Worm (Caenorhabditis elegans) whole organism, late embryonic: ENCODE results near the gene odd-1.

ENCODE experiments used
- ahr-1 ChIP-seq: sonication (generic microtip); optimal IDR thresholded peaks from 2 replicates; lab custom pipeline; 2016; ENCODE audit warnings: missing genetic modification characterization, missing compliant biosample characterization
- ama-1 ChIP-seq: fragments of 150-350 bp; optimal IDR thresholded peaks from 2 replicates; lab custom pipeline; 2014
- ceh-24 ChIP-seq: sonication (generic microtip); optimal IDR thresholded peaks from 2 replicates; lab custom pipeline; 2016; ENCODE audit warnings: mild to moderate bottlenecking, missing genetic modification characterization, missing compliant biosample characterization
- ceh-9 ChIP-seq: sonication (generic microtip); optimal IDR thresholded peaks from 2 replicates; lab custom pipeline; 2016; ENCODE audit warnings: mild to moderate bottlenecking, missing genetic modification characterization, inconsistent platforms, missing compliant biosample characterization
- elt-2 ChIP-seq: sonication (generic microtip); optimal IDR thresholded peaks from 2 replicates; lab custom pipeline; 2016; ENCODE audit warnings: missing genetic modification reagents, missing genetic modification characterization, missing compliant biosample characterization
- pqm-1 ChIP-seq: sonication (generic microtip); optimal IDR thresholded peaks from 2 replicates; lab custom pipeline; 2016; ENCODE audit warnings: missing genetic modification characterization, missing compliant biosample characterization
- rnt-1 ChIP-seq: sonication (generic microtip); optimal IDR thresholded peaks from 2 replicates; lab custom pipeline; 2016; ENCODE audit warnings: missing genetic modification characterization, missing compliant biosample characterization
- sdc-2 ChIP-seq: sonication (generic microtip); optimal IDR thresholded peaks from 2 replicates; lab custom pipeline; 2016; ENCODE audit warnings: missing genotype, missing genetic modification characterization, missing compliant biosample characterization
- sox-4 ChIP-seq: sonication (generic microtip); optimal IDR thresholded peaks from 2 replicates; lab custom pipeline; 2017; ENCODE audit warnings: mild to moderate bottlenecking, missing genetic modification characterization, inconsistent platforms, missing compliant biosample characterization
- ttx-3 ChIP-seq: sonication (generic microtip); optimal IDR thresholded peaks from 2 replicates; lab custom pipeline; 2016; ENCODE audit warnings: missing genetic modification reagents, missing genetic modification characterization, missing compliant biosample characterization
- unc-3 ChIP-seq, 2 experiments: fragments of 200-800 bp in 1 of 2; sonication (Bioruptor generic) in 1 of 2; sonication (generic microtip) in 1 of 2; conservative IDR thresholded peaks in 1 of 2; optimal IDR thresholded peaks in 1 of 2; 2 replicates each; pipeline versions ENCODE4 v1.3.6 to Lab custom; 2016 to 2022; ENCODE audit warnings: missing compliant biosample characterization in 2 of 2, missing genetic modification characterization in 2 of 2, missing genetic modification reagents in 1 of 2
- unc-55 ChIP-seq: sonication (generic microtip); optimal IDR thresholded peaks from 2 replicates; lab custom pipeline; 2017; ENCODE audit warnings: missing biosample characterization, missing genetic modification reagents, missing genetic modification characterization

DNA sequence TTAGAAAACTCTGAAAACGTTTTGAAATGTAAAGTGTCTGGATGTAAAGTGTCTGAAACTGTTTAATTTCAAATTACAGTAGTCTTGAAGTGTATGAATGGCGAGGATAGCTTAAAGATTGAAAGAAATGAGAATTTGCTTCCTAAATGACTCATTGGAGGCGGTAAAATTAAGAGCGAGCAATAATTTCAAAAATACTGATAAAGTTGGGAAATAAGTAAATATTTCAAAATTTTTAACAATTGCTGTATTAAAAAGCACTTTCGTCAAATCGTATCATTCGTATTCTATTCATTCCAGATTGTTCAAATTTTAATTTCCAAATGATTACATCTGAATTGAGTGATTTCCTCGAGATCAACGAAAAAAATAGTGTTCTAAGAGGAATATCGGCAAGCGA, 16.3 kb downstream of the odd-1 start, which contains the start of gene B0280.2:
- TF ChIP-seq elt-2 (tag; lab: Kevin White, UChicago), result no peak
- TF ChIP-seq sdc-2 (tag; lab: Kevin White, UChicago), result no peak
- TF ChIP-seq unc-3 (GFP tag; conservative IDR thresholded peaks at IDR 0.05; lab: Robert Waterston, UW), result no peak
- no peak for TF ChIP-seq unc-3 (tag; optimal IDR thresholded peaks at IDR 0.05; lab: Kevin White, UChicago)
- no peak for TF ChIP-seq ttx-3
- no peak for TF ChIP-seq ceh-24 (tag; lab: Kevin White, UChicago)
- TF ChIP-seq sox-4 (tag; lab: Kevin White, UChicago), result no peak
- no peak for TF ChIP-seq ama-1 (lab: Kevin White, UChicago)
- TF ChIP-seq pqm-1 (tag; lab: Kevin White, UChicago), result no peak
- TF ChIP-seq rnt-1, result no peak
- no peak for TF ChIP-seq unc-55 (GFP tag; lab: Kevin White, UChicago)
- no peak for TF ChIP-seq ahr-1 (tag; lab: Kevin White, UChicago)
- no peak for TF ChIP-seq ceh-9 (tag; lab: Kevin White, UChicago)
